Worm (Caenorhabditis elegans): ENCODE measurements around the gene clec-226.

The clec-226 gene

ce11 chrV:13936052-13936451, 10.7 kb upstream of the clec-226 start:
- TF ChIP-seq dpl-1 (GFP tag; optimal IDR thresholded peaks at IDR 0.05) (no peak), aha-1 (tag) (peak; percentile 23), arid-1 (GFP tag; conservative IDR thresholded peaks at IDR 0.05) (no peak), unc-39 (tag; optimal IDR thresholded peaks at IDR 0.05) (no peak), zfp-3 (GFP tag; conservative IDR thresholded peaks at IDR 0.05) (no peak), dmd-9 (GFP tag; IDR thresholded peaks at IDR 0.05) (no peak), set-16 (GFP tag; IDR thresholded peaks at IDR 0.05) (no peak), zag-1 (tag; optimal IDR thresholded peaks at IDR 0.05) (no peak), daf-12 (tag; optimal IDR thresholded peaks at IDR 0.05) (no peak), attf-4 (tag; optimal IDR thresholded peaks at IDR 0.05) (no peak), Y5F2A.4 (GFP tag; optimal IDR thresholded peaks at IDR 0.05) (no peak), dmd-6 (GFP tag; IDR thresholded peaks at IDR 0.05) (no peak), snpc-4 (tag; optimal IDR thresholded peaks at IDR 0.05) (no peak), R02D3.7 (tag; optimal IDR thresholded peaks at IDR 0.05) (no peak), ceh-62 (tag; optimal IDR thresholded peaks at IDR 0.05) (no peak), lin-39 (tag; optimal IDR thresholded peaks at IDR 0.05) (no peak), lsy-2 (tag; optimal IDR thresholded peaks at IDR 0.05) (no peak), ztf-7 (tag; optimal IDR thresholded peaks at IDR 0.05) (no peak), zfp-2 (tag; optimal IDR thresholded peaks at IDR 0.05) (no peak), nhr-102 (tag; optimal IDR thresholded peaks at IDR 0.05) (no peak), hif-1 (tag; optimal IDR thresholded peaks at IDR 0.05) (no peak), mdl-1 (tag; optimal IDR thresholded peaks at IDR 0.05) (peak in 1 of 2 experiments; percentile 44), egl-43 (GFP tag; IDR thresholded peaks at IDR 0.05) (no peak), D1046.2 (GFP tag; IDR thresholded peaks at IDR 0.05) (no peak), nhr-28 (tag; optimal IDR thresholded peaks at IDR 0.05) (peak; percentile 33), daf-19 (GFP tag; conservative IDR thresholded peaks at IDR 0.05) (no peak), F44E2.7 (GFP tag; IDR thresholded peaks at IDR 0.05) (no peak), hlh-30 (tag; optimal IDR thresholded peaks at IDR 0.05; ENCODE audit: insufficient read depth) (peak; percentile 70), unc-62 (GFP tag; optimal IDR thresholded peaks at IDR 0.05 in 1 of 2) (no peak), unc-62 (tag; optimal IDR thresholded peaks at IDR 0.05) (no peak), nhr-11 (tag; optimal IDR thresholded peaks at IDR 0.05) (no peak), Y48G9A.11 (GFP tag; IDR thresholded peaks at IDR 0.05) (no peak), nhr-41 (GFP tag; IDR thresholded peaks at IDR 0.05) (no peak), ama-1 (optimal IDR thresholded peaks at IDR 0.05) (no peak), nhr-48 (tag; optimal IDR thresholded peaks at IDR 0.05) (no peak)

- TF ChIP-seq dmd-6 (GFP tag; IDR thresholded peaks at IDR 0.05) (no peak), aha-1 (tag) (peak; percentile 41), ceh-32 (tag; optimal IDR thresholded peaks at IDR 0.05; ENCODE audit: poor library complexity) (no peak), dmd-8 (GFP tag; IDR thresholded peaks at IDR 0.05) (no peak), nhr-11 (tag; optimal IDR thresholded peaks at IDR 0.05) (peak; percentile 6), hif-1 (tag; optimal IDR thresholded peaks at IDR 0.05) (no peak), daf-8 (GFP tag; IDR thresholded peaks at IDR 0.05) (no peak), spr-3 (GFP tag; optimal IDR thresholded peaks at IDR 0.05) (no peak), F44E2.7 (GFP tag; IDR thresholded peaks at IDR 0.05) (no peak), ztf-11 (tag; optimal IDR thresholded peaks at IDR 0.05) (no peak)
Observed at ce11 chrV:13936850-13937249, 9.9 kb upstream of the clec-226 start, which contains the start of gene srw-145. Gene srw-145 (plus strand): TSS chrV:13937150.

- TF ChIP-seq ceh-32 (tag; optimal IDR thresholded peaks at IDR 0.05; ENCODE audit: poor library complexity) (no peak), cey-2 (tag; optimal IDR thresholded peaks at IDR 0.05; ENCODE audit: borderline replicate concordance, insufficient read depth) (no peak), T26A8.4 (GFP tag; IDR thresholded peaks at IDR 0.05) (no peak), Y75B8A.6 (GFP tag; IDR thresholded peaks at IDR 0.05) (no peak), daf-12 (tag; optimal IDR thresholded peaks at IDR 0.05) (no peak), snpc-4 (tag; optimal IDR thresholded peaks at IDR 0.05) (no peak), ces-1 (GFP tag; optimal IDR thresholded peaks at IDR 0.05) (no peak), ZK546.5 (tag; optimal IDR thresholded peaks at IDR 0.05) (no peak), set-16 (GFP tag; IDR thresholded peaks at IDR 0.05) (no peak), aly-2 (tag; optimal IDR thresholded peaks at IDR 0.05) (no peak)
Observed at ce11 chrV:13942082-13942481, 4.7 kb upstream of the clec-226 start, which contains the start of gene dpr-1. Gene dpr-1 (minus strand): TSS chrV:13942182.
